Worm (Caenorhabditis elegans) whole organism, young adult: ENCODE results near the gene Y40B10A.5.

Experiments
- B0019.2 ChIP-seq: fragments of 200-800 bp; sonication (Bioruptor generic); conservative IDR thresholded peaks from 2 replicates; pipeline ENCODE4 v1.3.6; 2022; ENCODE audit warnings: missing genetic modification reagents, missing genetic modification characterization, missing compliant biosample characterization
- B0035.1 ChIP-seq: sonication (generic microtip); optimal IDR thresholded peaks from 2 replicates; lab custom pipeline; 2016; ENCODE audit warnings: missing genetic modification characterization, mild to moderate bottlenecking, missing compliant biosample characterization, missing genotype, missing genetic modification reagents
- B0261.1 ChIP-seq: sonication (generic microtip); optimal IDR thresholded peaks from 2 replicates; lab custom pipeline; 2016; ENCODE audit warnings: mild to moderate bottlenecking, missing genetic modification characterization, moderate library complexity, missing compliant biosample characterization
- D2030.7 ChIP-seq: fragments of 200-800 bp; sonication (Bioruptor generic); IDR thresholded peaks from 2 replicates; pipeline ENCODE4 v1.3.6; 2022; ENCODE audit warnings: missing genetic modification reagents, missing genetic modification characterization, missing compliant biosample characterization
- F23B12.7 ChIP-seq: sonication (generic microtip); optimal IDR thresholded peaks from 2 replicates; lab custom pipeline; 2017; ENCODE audit warnings: missing genetic modification characterization, mild to moderate bottlenecking, missing compliant biosample characterization, antibody characterized with exemption, moderate library complexity; ENCODE audit not compliant: insufficient read depth
- F37B4.10 ChIP-seq: fragments of 200-800 bp; sonication (Bioruptor generic); IDR thresholded peaks from 2 replicates; pipeline ENCODE4 v1.3.6; 2022; ENCODE audit warnings: missing genetic modification characterization, missing compliant biosample characterization
- F52B5.7 ChIP-seq: sonication (generic microtip); optimal IDR thresholded peaks from 2 replicates; lab custom pipeline; 2016; ENCODE audit warnings: mild to moderate bottlenecking, missing genetic modification characterization, missing compliant biosample characterization
- T07F8.4 ChIP-seq: sonication (generic microtip); optimal IDR thresholded peaks from 2 replicates; lab custom pipeline; 2016; ENCODE audit warnings: mild to moderate bottlenecking, missing genetic modification characterization, moderate library complexity, missing compliant biosample characterization
- T26A5.8 ChIP-seq: sonication (generic microtip); optimal IDR thresholded peaks from 2 replicates; lab custom pipeline; 2016; ENCODE audit warnings: missing genetic modification characterization, missing compliant biosample characterization
- Y53G8AR.9 ChIP-seq: fragments of 200-800 bp; sonication (Bioruptor generic); conservative IDR thresholded peaks from 2 replicates; pipeline ENCODE4 v1.3.6; 2022; ENCODE audit warnings: missing genetic modification reagents, missing genetic modification characterization, missing compliant biosample characterization
- ZK185.1 ChIP-seq: sonication (generic microtip); optimal IDR thresholded peaks from 2 replicates; lab custom pipeline; 2016; ENCODE audit warnings: mild to moderate bottlenecking, missing genetic modification characterization, missing compliant biosample characterization; ENCODE audit not compliant: poor library complexity, severe bottlenecking
- akir-1 ChIP-seq: fragments of 200-800 bp; sonication (Bioruptor generic); optimal IDR thresholded peaks from 2 replicates; lab custom pipeline; 2018; ENCODE audit warnings: mild to moderate bottlenecking, missing genetic modification characterization, moderate library complexity, missing compliant biosample characterization
- aptf-2 ChIP-seq: fragments of 200-800 bp; sonication (Bioruptor generic); conservative IDR thresholded peaks from 2 replicates; pipeline ENCODE4 v1.3.6; 2022; ENCODE audit warnings: missing genetic modification reagents, missing genetic modification characterization, missing compliant biosample characterization
- attf-3 ChIP-seq: fragments of 200-800 bp; sonication (Bioruptor generic); conservative IDR thresholded peaks from 2 replicates; pipeline ENCODE4 v1.3.6; 2022; ENCODE audit warnings: missing genetic modification reagents, missing genetic modification characterization, missing compliant biosample characterization
- attf-6 ChIP-seq: fragments of 200-800 bp; sonication (Bioruptor generic); IDR thresholded peaks from 2 replicates; pipeline ENCODE4 v1.3.6; 2022; ENCODE audit warnings: missing genetic modification reagents, missing genetic modification characterization, missing compliant biosample characterization
- bed-2 ChIP-seq: fragments of 200-800 bp; sonication (Bioruptor generic); IDR thresholded peaks from 2 replicates; pipeline ENCODE4 v1.3.6; 2022; ENCODE audit warnings: missing genetic modification reagents, missing genetic modification characterization, missing compliant biosample characterization
- ccch-3 ChIP-seq: fragments of 200-800 bp; sonication (Bioruptor generic); optimal IDR thresholded peaks from 2 replicates; lab custom pipeline; 2018; ENCODE audit warnings: mild to moderate bottlenecking, missing genetic modification characterization, missing compliant biosample characterization
- cebp-1 ChIP-seq, 2 experiments: fragments of 200-800 bp in 1 of 2; sonication (Bioruptor generic) in 1 of 2; sonication (generic microtip) in 1 of 2; IDR thresholded peaks in 1 of 2; optimal IDR thresholded peaks in 1 of 2; 2 replicates each; pipeline versions ENCODE4 v1.3.6 to Lab custom; 2017 to 2022; ENCODE audit warnings: missing compliant biosample characterization in 2 of 2, missing genetic modification characterization in 2 of 2, mild to moderate bottlenecking in 1 of 2, missing genetic modification reagents in 1 of 2, moderate library complexity in 1 of 2
- ceh-27 ChIP-seq: fragments of 200-800 bp; sonication (Bioruptor generic); optimal IDR thresholded peaks from 2 replicates; lab custom pipeline; 2018; ENCODE audit warnings: mild to moderate bottlenecking, missing genetic modification characterization, moderate library complexity, missing compliant biosample characterization
- ceh-58 ChIP-seq: fragments of 200-800 bp; sonication (Bioruptor generic); IDR thresholded peaks from 2 replicates; pipeline ENCODE4 v1.3.6; 2022; ENCODE audit warnings: missing genetic modification characterization, missing compliant biosample characterization
- efl-1 ChIP-seq: fragments of 150-350 bp; optimal IDR thresholded peaks from 2 replicates; lab custom pipeline; 2014; ENCODE audit warnings: missing biosample characterization, missing genetic modification reagents, missing genetic modification characterization
- ekl-4 ChIP-seq: fragments of 200-800 bp; sonication (Bioruptor generic); IDR thresholded peaks from 2 replicates; pipeline ENCODE4 v1.3.6; 2022; ENCODE audit warnings: missing genetic modification reagents, missing genetic modification characterization, missing compliant biosample characterization
- ets-4 ChIP-seq: fragments of 200-800 bp; sonication (Bioruptor generic); optimal IDR thresholded peaks from 2 replicates; lab custom pipeline; 2018; ENCODE audit warnings: mild to moderate bottlenecking, missing genetic modification characterization, missing compliant biosample characterization
- him-1 ChIP-seq: sonication (generic microtip); optimal IDR thresholded peaks from 2 replicates; lab custom pipeline; 2016; ENCODE audit warnings: missing genotype, missing genetic modification reagents, missing genetic modification characterization, missing compliant biosample characterization
- hlh-26 ChIP-seq: fragments of 200-800 bp; sonication (Bioruptor generic); conservative IDR thresholded peaks from 2 replicates; pipeline ENCODE4 v1.3.6; 2022; ENCODE audit warnings: missing genetic modification reagents, missing genetic modification characterization, missing compliant biosample characterization
- hmg-20 ChIP-seq: fragments of 200-800 bp; sonication (Bioruptor generic); IDR thresholded peaks from 2 replicates; pipeline ENCODE4 v1.3.6; 2022; ENCODE audit warnings: missing genetic modification reagents, missing genetic modification characterization, missing compliant biosample characterization
- hrde-1 ChIP-seq: sonication (generic microtip); optimal IDR thresholded peaks from 2 replicates; lab custom pipeline; 2016; ENCODE audit warnings: missing genetic modification characterization, mild to moderate bottlenecking, missing compliant biosample characterization, moderate library complexity, missing genotype, missing genetic modification reagents, borderline replicate concordance
- hsf-1 ChIP-seq: fragments of 200-800 bp; sonication (Bioruptor generic); IDR thresholded peaks from 2 replicates; pipeline ENCODE4 v1.3.6; 2022; ENCODE audit warnings: missing genetic modification reagents, missing genetic modification characterization, missing compliant biosample characterization
- let-607 ChIP-seq, 2 experiments: fragments of 200-800 bp in 1 of 2; sonication (Bioruptor generic) in 1 of 2; sonication (generic microtip) in 1 of 2; optimal IDR thresholded peaks; 2 replicates each; lab custom pipeline; 2016 to 2018; ENCODE audit warnings: mild to moderate bottlenecking in 2 of 2, missing compliant biosample characterization in 2 of 2, missing genetic modification characterization in 2 of 2, moderate library complexity in 2 of 2, missing genotype in 1 of 2
- lin-26 ChIP-seq: fragments of 200-800 bp; sonication (Bioruptor generic); IDR thresholded peaks from 2 replicates; pipeline ENCODE4 v1.3.6; 2022; ENCODE audit warnings: missing genetic modification reagents, missing genetic modification characterization, missing compliant biosample characterization
- nfya-2 ChIP-seq: fragments of 200-800 bp; sonication (Bioruptor generic); IDR thresholded peaks from 2 replicates; pipeline ENCODE4 v1.3.6; 2022; ENCODE audit warnings: missing genetic modification reagents, missing genetic modification characterization, missing compliant biosample characterization
- nhr-80 ChIP-seq: sonication (generic microtip); optimal IDR thresholded peaks from 2 replicates; lab custom pipeline; 2016; ENCODE audit warnings: missing genetic modification characterization, missing compliant biosample characterization
- nhr-90 ChIP-seq: sonication (generic microtip); optimal IDR thresholded peaks from 2 replicates; lab custom pipeline; 2016; ENCODE audit warnings: missing genotype, mild to moderate bottlenecking, missing genetic modification characterization, missing compliant biosample characterization
- pbrm-1 ChIP-seq: fragments of 200-800 bp; sonication (Bioruptor generic); IDR thresholded peaks from 2 replicates; pipeline ENCODE4 v1.3.6; 2022; ENCODE audit warnings: missing genetic modification reagents, missing genetic modification characterization, missing compliant biosample characterization
- repo-1 ChIP-seq: sonication (generic microtip); optimal IDR thresholded peaks from 2 replicates; lab custom pipeline; 2017; ENCODE audit warnings: mild to moderate bottlenecking, missing genetic modification characterization, missing compliant biosample characterization
- rpc-1 ChIP-seq, 2 experiments: fragments of 150-350 bp in 1 of 2; sonication (generic microtip) in 1 of 2; optimal IDR thresholded peaks; 2 replicates each; lab custom pipeline; 2014 to 2018; ENCODE audit warnings: missing biosample characterization in 1 of 2, missing genetic modification characterization in 1 of 2, missing genetic modification reagents in 1 of 2, missing genotype in 1 of 2
- snpc-1.1 ChIP-seq: sonication (generic microtip); optimal IDR thresholded peaks from 2 replicates; lab custom pipeline; 2017; ENCODE audit warnings: missing genetic modification characterization, mild to moderate bottlenecking, missing compliant biosample characterization, antibody characterized with exemption, moderate library complexity, missing genotype, missing genetic modification reagents; ENCODE audit not compliant: insufficient read depth
- snpc-3.4 ChIP-seq: sonication (generic microtip); optimal IDR thresholded peaks from 2 replicates; lab custom pipeline; 2017; ENCODE audit warnings: missing genetic modification characterization, mild to moderate bottlenecking, missing compliant biosample characterization, antibody characterized with exemption, moderate library complexity, missing genotype, missing genetic modification reagents
- tbp1 ChIP-seq: fragments of 200-800 bp; sonication (Bioruptor generic); optimal IDR thresholded peaks from 2 replicates; lab custom pipeline; 2018; ENCODE audit warnings: mild to moderate bottlenecking, missing genetic modification characterization, missing compliant biosample characterization
- tbx-9 ChIP-seq: sonication (generic microtip); optimal IDR thresholded peaks from 2 replicates; lab custom pipeline; 2016; ENCODE audit warnings: borderline replicate concordance, missing genetic modification characterization, inconsistent platforms, missing compliant biosample characterization
- xnd-1 ChIP-seq: sonication (generic microtip); optimal IDR thresholded peaks from 2 replicates; lab custom pipeline; 2016; ENCODE audit warnings: missing genotype, missing genetic modification reagents, missing genetic modification characterization, missing compliant biosample characterization
- zfh-2 ChIP-seq: fragments of 200-800 bp; sonication (Bioruptor generic); conservative IDR thresholded peaks from 2 replicates; pipeline ENCODE4 v1.3.6; 2022; ENCODE audit warnings: missing genetic modification reagents, missing genetic modification characterization, missing compliant biosample characterization
- ztf-22 ChIP-seq: fragments of 200-800 bp; sonication (Bioruptor generic); optimal IDR thresholded peaks from 2 replicates; lab custom pipeline; 2018; ENCODE audit warnings: mild to moderate bottlenecking, missing genetic modification characterization, moderate library complexity, missing compliant biosample characterization

Y40B10A.5 gene

DNA sequence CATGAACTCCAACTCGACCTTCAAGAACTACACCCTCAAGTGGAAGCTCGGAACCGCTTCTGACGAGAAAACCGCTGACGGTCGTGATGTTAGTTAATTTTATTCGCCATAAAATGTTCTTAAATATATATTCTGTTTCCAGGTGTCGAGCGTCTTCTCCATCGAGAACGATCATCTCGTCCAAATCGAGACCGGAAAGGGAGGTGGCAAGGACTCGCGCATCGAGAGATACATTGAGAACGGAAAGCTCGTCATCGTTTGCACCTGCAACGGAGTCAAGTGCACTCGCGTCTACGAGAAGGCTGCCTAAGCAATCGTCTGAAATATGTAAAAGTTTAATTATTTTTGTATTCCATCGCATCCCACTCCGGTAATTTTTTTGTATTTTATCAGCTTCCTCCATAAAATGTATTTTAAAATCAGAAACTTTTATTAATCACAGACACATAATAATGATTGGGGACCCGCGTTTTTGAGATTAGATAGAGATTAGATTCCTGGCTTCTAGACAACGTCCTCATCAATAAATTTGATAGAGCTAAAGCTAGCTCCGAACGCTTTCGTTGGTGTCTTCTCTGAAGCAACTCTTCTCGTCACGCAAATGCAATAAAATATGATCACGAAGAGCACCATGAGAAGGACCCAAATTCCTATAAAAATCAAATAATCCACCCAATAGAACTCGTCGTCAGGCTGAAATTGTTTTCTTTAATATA is 23.0 kb upstream of the Y40B10A.5 start (continued):
- TF ChIP-seq ekl-4 (GFP tag; lab: Robert Waterston, UW) (peak; percentile 58), snpc-3.4 (tag; lab: Kevin White, UChicago) (peak; percentile 13), attf-6 (0 out of 2 replicates have a peak, but pooled peaks have one; percentile 40), zfh-2 (GFP tag; lab: Robert Waterston, UW) (peak; percentile 62), ceh-27 (GFP tag; lab: Kevin White, UChicago) (no peak)
- TF ChIP-seq, all 124 proteins: peak for 12

DNA sequence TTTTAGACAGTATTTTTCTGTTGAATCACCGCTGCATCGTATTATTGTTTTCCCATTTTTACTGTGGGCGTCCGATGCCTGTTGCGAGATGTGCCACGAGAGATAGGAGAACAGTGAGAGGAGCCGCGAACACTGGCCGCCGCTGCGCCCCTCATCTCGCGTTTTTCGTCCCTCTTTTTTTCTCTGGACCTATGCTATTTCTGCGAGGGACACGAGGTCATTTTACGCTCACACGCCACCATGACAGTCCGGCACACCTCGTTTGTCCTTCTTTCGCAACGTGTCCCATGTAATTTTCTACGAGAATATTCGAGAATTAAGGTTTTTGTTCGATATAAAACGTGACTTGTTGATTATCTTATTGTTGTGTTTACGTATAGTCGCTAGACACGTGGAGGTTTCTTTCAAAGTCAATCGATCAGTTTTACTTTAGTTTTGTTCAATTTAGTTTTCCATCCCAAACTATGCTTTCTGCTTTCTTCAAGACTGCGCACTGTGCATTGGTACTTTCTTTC is 22.2 kb upstream of the Y40B10A.5 start, which contains the start of gene lbp-9:
Gene lbp-9, plus strand, starts transcription at position 465 of the 515 bp plus-strand sequence.
- TF ChIP-seq pbrm-1 (GFP tag; lab: Robert Waterston, UW) (0 out of 2 replicates have a peak, but pooled peaks have one; percentile 67), efl-1 (GFP tag; lab: Kevin White, UChicago) (no peak), ets-4 (GFP tag; lab: Kevin White, UChicago) (no peak), T26A5.8 (tag; lab: Kevin White, UChicago) (no peak), T07F8.4 (tag; lab: Kevin White, UChicago) (peak; percentile 60), B0019.2 (GFP tag; lab: Robert Waterston, UW) (no peak), B0261.1 (tag; lab: Kevin White, UChicago) (no peak), lin-26 (GFP tag; lab: Robert Waterston, UW) (peak; percentile 71; the same call in 1 of the 2 replicates), ccch-3 (no peak), F23B12.7 (tag; lab: Kevin White, UChicago) (no peak), ztf-22 (no peak), attf-3 (no peak), aptf-2 (no peak), F37B4.10 (GFP tag; lab: Robert Waterston, UW) (no peak), nhr-80 (no peak), repo-1 (tag; lab: Kevin White, UChicago) (no peak), F52B5.7 (tag; lab: Kevin White, UChicago) (no peak), nhr-90 (tag; lab: Kevin White, UChicago) (no peak), B0035.1 (tag; lab: Kevin White, UChicago) (no peak), tbx-9 (tag; lab: Kevin White, UChicago) (no peak), hsf-1 (peak; percentile 77), tbp1 (GFP tag; lab: Kevin White, UChicago) (peak; percentile 40), hlh-26 (GFP tag; lab: Robert Waterston, UW) (no peak), cebp-1 (GFP tag; IDR thresholded peaks at IDR 0.05; lab: Robert Waterston, UW) (peak; percentile 67), cebp-1 (tag; optimal IDR thresholded peaks at IDR 0.05; lab: Kevin White, UChicago) (peak; percentile 96), nfya-2 (GFP tag; lab: Robert Waterston, UW) (no peak), let-607 (tag; optimal IDR thresholded peaks at IDR 0.05; lab: Kevin White, UChicago) (peak in 1 of 2 experiments; percentile 30), bed-2 (GFP tag; lab: Robert Waterston, UW) (no peak), ceh-58 (no peak), xnd-1 (tag; lab: Kevin White, UChicago) (no peak), snpc-1.1 (tag; lab: Kevin White, UChicago) (no peak), D2030.7 (GFP tag; lab: Robert Waterston, UW) (no peak), zfh-2 (GFP tag; lab: Robert Waterston, UW) (peak; percentile 94), akir-1 (GFP tag; lab: Kevin White, UChicago) (no peak), Y53G8AR.9 (GFP tag; lab: Robert Waterston, UW) (no peak), rpc-1 (optimal IDR thresholded peaks at IDR 0.05; lab: Kevin White, UChicago) (no peak), rpc-1 (tag; optimal IDR thresholded peaks at IDR 0.05; lab: Kevin White, UChicago) (no peak), him-1 (no peak), hmg-20 (GFP tag; lab: Robert Waterston, UW) (no peak), hrde-1 (tag; lab: Kevin White, UChicago) (no peak), ZK185.1 (tag; lab: Kevin White, UChicago) (no peak)
